Worm (Caenorhabditis elegans) whole organism, midembryonic: Measurements from ENCODE around the gene srg-48.

ENCODE experiments used
- T22C8.4 ChIP-seq: fragments of 200-800 bp; sonication (Bioruptor generic); IDR thresholded peaks from 2 replicates; pipeline ENCODE4 v1.3.6; 2022; ENCODE audit warnings: missing genetic modification characterization, missing compliant biosample characterization
- cog-1 ChIP-seq: sonication (generic microtip); optimal IDR thresholded peaks from 2 replicates; lab custom pipeline; 2016; ENCODE audit warnings: missing genetic modification characterization, missing compliant biosample characterization
- flt-1 ChIP-seq: fragments of 200-800 bp; sonication (Bioruptor generic); IDR thresholded peaks from 2 replicates; pipeline ENCODE4 v1.3.6; 2022; ENCODE audit warnings: missing genetic modification characterization, missing compliant biosample characterization
- ref-1 ChIP-seq: fragments of 200-800 bp; sonication (Bioruptor generic); conservative IDR thresholded peaks from 2 replicates; pipeline ENCODE4 v1.3.6; 2022; ENCODE audit warnings: missing genetic modification reagents, missing genetic modification characterization, missing compliant biosample characterization
- tab-1 ChIP-seq: fragments of 200-800 bp; sonication (Bioruptor generic); IDR thresholded peaks from 2 replicates; pipeline ENCODE4 v1.3.6; 2022; ENCODE audit warnings: missing genetic modification characterization, missing compliant biosample characterization
- ztf-23 ChIP-seq: fragments of 200-800 bp; sonication (Bioruptor generic); IDR thresholded peaks from 2 replicates; pipeline ENCODE4 v1.3.6; 2022; ENCODE audit warnings: missing genetic modification reagents, missing genetic modification characterization, missing compliant biosample characterization
- ztf-29 ChIP-seq: fragments of 200-800 bp; sonication (Bioruptor generic); IDR thresholded peaks from 2 replicates; pipeline ENCODE4 v1.3.6; 2022; ENCODE audit warnings: missing genetic modification reagents, missing genetic modification characterization, missing compliant biosample characterization

ce11 chrIV:7045362-7045936, 26.8 kb upstream of the srg-48 start:
- TF ChIP-seq ztf-23 (GFP tag; lab: Robert Waterston, UW) (no peak), ztf-29 (GFP tag; lab: Robert Waterston, UW) (no peak), T22C8.4 (GFP tag; lab: Robert Waterston, UW) (no peak), flt-1 (GFP tag; lab: Robert Waterston, UW) (no peak), cog-1 (tag; lab: Kevin White, UChicago) (no peak), ref-1 (GFP tag; lab: Robert Waterston, UW) (no peak), tab-1 (no peak)
